Worm (Caenorhabditis elegans): ENCODE measurements around the gene cla-1.

The cla-1 gene

ce11 chrIV:7585273-7585882 lies 3.4 kb upstream of the cla-1 start:
- TF ChIP-seq egl-18 (GFP tag; IDR thresholded peaks at IDR 0.05) (0 out of 2 replicates have a peak, but pooled peaks have one; percentile 26), efl-1 (GFP tag; optimal IDR thresholded peaks at IDR 0.05) (no peak)

- TF ChIP-seq hlh-26 (GFP tag; conservative IDR thresholded peaks at IDR 0.05) (no peak), hrde-1 (tag; optimal IDR thresholded peaks at IDR 0.05; ENCODE audit: borderline replicate concordance) (no peak), lin-26 (GFP tag; IDR thresholded peaks at IDR 0.05) (no peak), Y79H2A.3 (GFP tag; conservative IDR thresholded peaks at IDR 0.05) (no peak), ccch-3 (GFP tag; optimal IDR thresholded peaks at IDR 0.05) (no peak), Y56A3A.18 (GFP tag; IDR thresholded peaks at IDR 0.05) (no peak), lsy-27 (tag; optimal IDR thresholded peaks at IDR 0.05; ENCODE audit: borderline replicate concordance, insufficient read depth) (no peak), cebp-1 (GFP tag; IDR thresholded peaks at IDR 0.05) (no peak), cebp-1 (tag; optimal IDR thresholded peaks at IDR 0.05) (no peak), ztf-26 (tag; optimal IDR thresholded peaks at IDR 0.05) (no peak), pha-4 (tag; optimal IDR thresholded peaks at IDR 0.05) (no peak), ceh-58 (GFP tag; IDR thresholded peaks at IDR 0.05) (no peak), dpl-1 (GFP tag; optimal IDR thresholded peaks at IDR 0.05) (no peak), gei-17 (GFP tag; optimal IDR thresholded peaks at IDR 0.05) (no peak), madf-3 (GFP tag; IDR thresholded peaks at IDR 0.05) (no peak)
Observed at ce11 chrIV:7586972-7587371, 1.8 kb upstream of the cla-1 start.

ce11 chrIV:7605413-7605812 lies 16.7 kb downstream of the cla-1 start:
- TF ChIP-seq T07F8.4 (tag; optimal IDR thresholded peaks at IDR 0.05) = no peak
- no peak for TF ChIP-seq Y53G8AR.9 (GFP tag; conservative IDR thresholded peaks at IDR 0.05)
- TF ChIP-seq lin-54 (GFP tag; optimal IDR thresholded peaks at IDR 0.05) = no peak
- TF ChIP-seq zfh-2 (GFP tag; conservative IDR thresholded peaks at IDR 0.05) = 0 out of 2 replicates have a peak, but pooled peaks have one; percentile 8

- TF ChIP-seq ztf-3 (GFP tag; optimal IDR thresholded peaks at IDR 0.05) = no peak
- no peak for TF ChIP-seq nhr-27 (tag; optimal IDR thresholded peaks at IDR 0.05)
- TF ChIP-seq snpc-3.4 (tag; optimal IDR thresholded peaks at IDR 0.05) = no peak
- TF ChIP-seq chd-7 (tag; optimal IDR thresholded peaks at IDR 0.05) = no peak
- no peak for TF ChIP-seq hsf-1 (GFP tag; IDR thresholded peaks at IDR 0.05)
- no peak for TF ChIP-seq pha-4 (tag; optimal IDR thresholded peaks at IDR 0.05)
- no peak for TF ChIP-seq akir-1 (GFP tag; optimal IDR thresholded peaks at IDR 0.05)
- TF ChIP-seq lag-1 (GFP tag; IDR thresholded peaks at IDR 0.05) = no peak
- TF ChIP-seq ztf-22 (GFP tag; optimal IDR thresholded peaks at IDR 0.05) = no peak
- no peak for TF ChIP-seq madf-6 (GFP tag; IDR thresholded peaks at IDR 0.05)
- TF ChIP-seq tlf-1 (GFP tag; optimal IDR thresholded peaks at IDR 0.05) = no peak
Observed at ce11 chrIV:7608111-7608510, 19.4 kb downstream of the cla-1 start.

ce11 chrIV:7611396-7611795 lies 22.7 kb downstream of the cla-1 start:
- TF ChIP-seq F57C9.4 (tag; optimal IDR thresholded peaks at IDR 0.05) (no peak), zfh-2 (GFP tag; conservative IDR thresholded peaks at IDR 0.05) (peak; percentile 32; the same call in 1 of the 2 replicates)

Measured in whole organism, young adult.